Worm (Caenorhabditis elegans): Measurements from ENCODE around the gene T27C5.12.
"Not testable (repeated sequence)": the region's sequence is repeated elsewhere in the genome, so short reads cannot be mapped to it uniquely, and the experiment has no call there.

T27C5.12 gene

ce11 chrV:17430903-17431302 lies 15.9 kb downstream of the T27C5.12 start, which contains the start of gene srbc-27:
TSS of gene srbc-27 (plus strand) at chrV:17431203.
- TF ChIP-seq B0310.2 (tag; optimal IDR thresholded peaks at IDR 0.05) (no peak), pes-1 (GFP tag; IDR thresholded peaks at IDR 0.05) (no peak), hnd-1 (tag; optimal IDR thresholded peaks at IDR 0.05) (no peak)

ce11 chrV:17436492-17436891 lies 21.4 kb downstream of the T27C5.12 start, which contains the start of gene F20E11.18:
TSS of gene F20E11.18 (minus strand) at chrV:17436592.
- TF ChIP-seq ama-1 (optimal IDR thresholded peaks at IDR 0.05) (no peak), pes-1 (GFP tag; IDR thresholded peaks at IDR 0.05) (no peak), hmbx-1 (tag; optimal IDR thresholded peaks at IDR 0.05) (no peak), scrt-1 (GFP tag; IDR thresholded peaks at IDR 0.05) (no peak), tbx-37 (GFP tag; conservative IDR thresholded peaks at IDR 0.05) (no peak), aly-1 (tag; optimal IDR thresholded peaks at IDR 0.05) (no peak), ceh-36 (tag; optimal IDR thresholded peaks at IDR 0.05) (no peak), F13C5.2 (tag; optimal IDR thresholded peaks at IDR 0.05) (no peak), B0310.2 (tag; optimal IDR thresholded peaks at IDR 0.05) (no peak), hnd-1 (tag; optimal IDR thresholded peaks at IDR 0.05) (no peak), ets-7 (tag; optimal IDR thresholded peaks at IDR 0.05) (no peak), ceh-13 (GFP tag; optimal IDR thresholded peaks at IDR 0.05) (no peak), flt-1 (GFP tag; IDR thresholded peaks at IDR 0.05) (no peak), tra-4 (tag; optimal IDR thresholded peaks at IDR 0.05) (no peak), hmg-4 (GFP tag; optimal IDR thresholded peaks at IDR 0.05) (no peak), tbx-11 (GFP tag; IDR thresholded peaks at IDR 0.05) (no peak), sea-1 (GFP tag; conservative IDR thresholded peaks at IDR 0.05) (no peak)

- no peak for TF ChIP-seq hmbx-1 (tag; optimal IDR thresholded peaks at IDR 0.05)
- TF ChIP-seq F13C5.2 (tag; optimal IDR thresholded peaks at IDR 0.05): no peak
- no peak for TF ChIP-seq ama-1 (optimal IDR thresholded peaks at IDR 0.05)
These were observed 23.3 kb downstream of the T27C5.12 start, which contains the start of gene srsx-2 for ce11 chrV:17438317-17438716. TSS of gene srsx-2 (minus strand) at chrV:17438417.

- TF ChIP-seq flt-1 (GFP tag; IDR thresholded peaks at IDR 0.05): no peak
- no peak for TF ChIP-seq tbx-37 (GFP tag; conservative IDR thresholded peaks at IDR 0.05)
- TF ChIP-seq tbx-11 (GFP tag; IDR thresholded peaks at IDR 0.05): no peak
- no peak for TF ChIP-seq hmbx-1 (tag; optimal IDR thresholded peaks at IDR 0.05)
- TF ChIP-seq aly-1 (tag; optimal IDR thresholded peaks at IDR 0.05): no peak
- no peak for TF ChIP-seq hnd-1 (tag; optimal IDR thresholded peaks at IDR 0.05)
- no peak for TF ChIP-seq tra-4 (tag; optimal IDR thresholded peaks at IDR 0.05)
- TF ChIP-seq scrt-1 (GFP tag; IDR thresholded peaks at IDR 0.05): no peak
- TF ChIP-seq ceh-13 (GFP tag; optimal IDR thresholded peaks at IDR 0.05): no peak
- TF ChIP-seq sea-1 (GFP tag; conservative IDR thresholded peaks at IDR 0.05): no peak
- TF ChIP-seq B0310.2 (tag; optimal IDR thresholded peaks at IDR 0.05): no peak
These were observed 24.4 kb downstream of the T27C5.12 start, which contains the start of gene srh-154 for ce11 chrV:17439406-17439805. TSS of gene srh-154 (plus strand) at chrV:17439706.

ce11 chrV:17449836-17450235 lies 34.8 kb downstream of the T27C5.12 start:
- TF ChIP-seq tra-4 (tag; optimal IDR thresholded peaks at IDR 0.05) (no peak), hmg-4 (GFP tag; optimal IDR thresholded peaks at IDR 0.05) (no peak), pes-1 (GFP tag; IDR thresholded peaks at IDR 0.05) (no peak), ets-7 (tag; optimal IDR thresholded peaks at IDR 0.05) (no peak), flt-1 (GFP tag; IDR thresholded peaks at IDR 0.05) (no peak), B0310.2 (tag; optimal IDR thresholded peaks at IDR 0.05) (no peak)

- TF ChIP-seq aly-1, ets-7, B0310.2 (tag; optimal IDR thresholded peaks at IDR 0.05): not testable (repeated sequence)
These were observed 41.1 kb downstream of the T27C5.12 start, which contains the start of gene srh-203 for ce11 chrV:17456197-17456596. TSS of gene srh-203 (minus strand) at chrV:17456297.

ce11 chrV:17458069-17458468 lies 43.0 kb downstream of the T27C5.12 start, which contains the start of gene str-200:
TSS of gene str-200 (minus strand) at chrV:17458169.
- TF ChIP-seq ets-7 (tag; optimal IDR thresholded peaks at IDR 0.05) (no peak), flt-1 (GFP tag; IDR thresholded peaks at IDR 0.05) (no peak), tra-4 (tag; optimal IDR thresholded peaks at IDR 0.05) (no peak), ceh-13 (GFP tag; optimal IDR thresholded peaks at IDR 0.05) (no peak)

- TF ChIP-seq F13C5.2 (tag; optimal IDR thresholded peaks at IDR 0.05) (no peak), flt-1 (GFP tag; IDR thresholded peaks at IDR 0.05) (no peak), ama-1 (optimal IDR thresholded peaks at IDR 0.05) (no peak), pes-1 (GFP tag; IDR thresholded peaks at IDR 0.05) (no peak), ets-7 (tag; optimal IDR thresholded peaks at IDR 0.05) (no peak), B0310.2 (tag; optimal IDR thresholded peaks at IDR 0.05) (no peak), sea-1 (GFP tag; conservative IDR thresholded peaks at IDR 0.05) (no peak), hmbx-1 (tag; optimal IDR thresholded peaks at IDR 0.05) (no peak), hnd-1 (tag; optimal IDR thresholded peaks at IDR 0.05) (no peak), tbx-37 (GFP tag; conservative IDR thresholded peaks at IDR 0.05) (no peak)
These were observed 45.0 kb downstream of the T27C5.12 start, which contains the start of gene srz-48 for ce11 chrV:17460061-17460460. TSS of gene srz-48 (minus strand) at chrV:17460161.

ce11 chrV:17464278-17464677 lies 49.2 kb downstream of the T27C5.12 start, which contains the start of gene F20E11.7:
TSS of gene F20E11.7 (plus strand) at chrV:17464578.
- TF ChIP-seq F13C5.2 (tag; optimal IDR thresholded peaks at IDR 0.05); ama-1 (optimal IDR thresholded peaks at IDR 0.05); sea-1 (GFP tag; conservative IDR thresholded peaks at IDR 0.05): not testable (repeated sequence)
